Fruit fly (Drosophila melanogaster) S2 (cell line): Measurements from ENCODE around the gene TotX.

Experiments
- CG8478 ChIP-seq: fragments of >200 bp; optimal IDR thresholded peaks from 2 replicates; lab custom pipeline; 2018
- CTCF ChIP-seq, 2 experiments: fragments of >200 bp; optimal IDR thresholded peaks; 2 replicates each; lab custom pipeline; 2018

TotX gene

dm6 chr3R:20905418-20905817, at the start of gene TotX:
TSS of gene TotX (minus strand) at chr3R:20905518.
- TF ChIP-seq CTCF (optimal IDR thresholded peaks at IDR 0.05; lab: Kevin White, UChicago): no peak
- TF ChIP-seq CG8478 (lab: Kevin White, UChicago): no peak

dm6 chr3R:20955119-20955518, 49.8 kb upstream of the TotX start:
- TF ChIP-seq CG8478 (lab: Kevin White, UChicago): no peak
- TF ChIP-seq CTCF (optimal IDR thresholded peaks at IDR 0.05; lab: Kevin White, UChicago): no peak

- TF ChIP-seq CG8478 (lab: Kevin White, UChicago) (no peak), CTCF (optimal IDR thresholded peaks at IDR 0.05; lab: Kevin White, UChicago) (no peak)
Measured at dm6 chr3R:20954531-20954930, 49.2 kb upstream of the TotX start.

- TF ChIP-seq CG8478 (lab: Kevin White, UChicago): no peak
- TF ChIP-seq CTCF (optimal IDR thresholded peaks at IDR 0.05; lab: Kevin White, UChicago): no peak
Measured at dm6 chr3R:20952423-20953013, 47.2 kb upstream of the TotX start.

- TF ChIP-seq CG8478 (lab: Kevin White, UChicago): no peak
- no peak for TF ChIP-seq CTCF (optimal IDR thresholded peaks at IDR 0.05; lab: Kevin White, UChicago)
Measured at dm6 chr3R:20951353-20951955, 46.1 kb upstream of the TotX start.

- TF ChIP-seq CG8478 (lab: Kevin White, UChicago): no peak
- TF ChIP-seq CTCF (optimal IDR thresholded peaks at IDR 0.05; lab: Kevin White, UChicago): no peak
Measured at dm6 chr3R:20950677-20951018, 45.3 kb upstream of the TotX start.

dm6 chr3R:20949749-20950676, 44.7 kb upstream of the TotX start:
- TF ChIP-seq CG8478 (lab: Kevin White, UChicago) (no peak), CTCF (optimal IDR thresholded peaks at IDR 0.05; lab: Kevin White, UChicago) (peak; percentile 66 to 76)

dm6 chr3R:20949175-20949748, 43.9 kb upstream of the TotX start:
- no peak for TF ChIP-seq CG8478 (lab: Kevin White, UChicago)
- no peak for TF ChIP-seq CTCF (optimal IDR thresholded peaks at IDR 0.05; lab: Kevin White, UChicago)

- TF ChIP-seq CG8478 (lab: Kevin White, UChicago) (no peak), CTCF (optimal IDR thresholded peaks at IDR 0.05; lab: Kevin White, UChicago) (peak in 1 of 2 experiments; percentile 10)
Measured at dm6 chr3R:20948448-20949174, 43.3 kb upstream of the TotX start, which contains the start of gene Atpalpha. TSS of gene Atpalpha (plus strand) at chr3R:20948714.

dm6 chr3R:20947991-20948407, 42.7 kb upstream of the TotX start:
- TF ChIP-seq CTCF (optimal IDR thresholded peaks at IDR 0.05; lab: Kevin White, UChicago) (peak; percentile 96 to 97), CG8478 (lab: Kevin White, UChicago) (no peak)

- TF ChIP-seq CTCF (optimal IDR thresholded peaks at IDR 0.05; lab: Kevin White, UChicago) (no peak), CG8478 (lab: Kevin White, UChicago) (no peak)
Measured at dm6 chr3R:20946774-20947173, 41.5 kb upstream of the TotX start.

dm6 chr3R:20945463-20945862, 40.1 kb upstream of the TotX start, which contains the start of gene CG31191:
TSS of gene CG31191 (minus strand) at chr3R:20945530.
- no peak for TF ChIP-seq CTCF (optimal IDR thresholded peaks at IDR 0.05; lab: Kevin White, UChicago)
- TF ChIP-seq CG8478 (lab: Kevin White, UChicago): no peak

- TF ChIP-seq CG8478 (lab: Kevin White, UChicago) (no peak), CTCF (optimal IDR thresholded peaks at IDR 0.05; lab: Kevin White, UChicago) (no peak)
Measured at dm6 chr3R:20915828-20916227, 10.5 kb upstream of the TotX start.

dm6 chr3R:20914103-20914502, 8.8 kb upstream of the TotX start, which contains the start of gene hdly:
TSS of gene hdly (plus strand) at chr3R:20914296.
- TF ChIP-seq CTCF (optimal IDR thresholded peaks at IDR 0.05; lab: Kevin White, UChicago) (no peak), CG8478 (lab: Kevin White, UChicago) (no peak)
